Fruit fly (Drosophila melanogaster): Measurements from ENCODE around the gene CG15554.

Gene CG15554

dm6 chr3R:31127357-31127775, 1.4 kb downstream of the CG15554 start (continued):
- TF ChIP-seq Scr (GFP tag; IDR thresholded peaks at IDR 0.05; ENCODE audit: partially characterized antibody) (no peak), HHEX (GFP tag; optimal IDR thresholded peaks at IDR 0.05) (no peak), hkb (optimal IDR thresholded peaks at IDR 0.05) (no peak), hkb (GFP tag; IDR thresholded peaks at IDR 0.05) (no peak), Rfx (GFP tag; IDR thresholded peaks at IDR 0.05) (0 out of 2 replicates have a peak, but pooled peaks have one; percentile 28), CG2199 (GFP tag; IDR thresholded peaks at IDR 0.05) (no peak), otp (GFP tag; IDR thresholded peaks at IDR 0.05) (no peak), bowl (GFP tag; IDR thresholded peaks at IDR 0.05) (no peak), CHES-1-like (GFP tag; optimal IDR thresholded peaks at IDR 0.05) (no peak), cad (GFP tag; optimal IDR thresholded peaks at IDR 0.05) (no peak), CG7928 (GFP tag; optimal IDR thresholded peaks at IDR 0.05) (no peak), CG34422 (GFP tag; IDR thresholded peaks at IDR 0.05) (no peak), CG11456 (GFP tag; IDR thresholded peaks at IDR 0.05) (no peak), ac (GFP tag; optimal IDR thresholded peaks at IDR 0.05) (no peak), dm (GFP tag; optimal IDR thresholded peaks at IDR 0.05) (no peak), CG8089 (GFP tag; optimal IDR thresholded peaks at IDR 0.05) (no peak), pita (GFP tag; optimal IDR thresholded peaks at IDR 0.05) (no peak), CG10274 (GFP tag; optimal IDR thresholded peaks at IDR 0.05) (no peak), nerfin-1 (tag; optimal IDR thresholded peaks at IDR 0.05) (no peak), CG18262 (tag; optimal IDR thresholded peaks at IDR 0.05) (no peak), pros (GFP tag; optimal IDR thresholded peaks at IDR 0.05) (no peak), Chrac-16 (GFP tag; optimal IDR thresholded peaks at IDR 0.05) (no peak), NC2α (GFP tag; optimal IDR thresholded peaks at IDR 0.05) (no peak), sc (optimal IDR thresholded peaks at IDR 0.05) (no peak), sc (GFP tag; optimal IDR thresholded peaks at IDR 0.05) (no peak), CG6854 (GFP tag; optimal IDR thresholded peaks at IDR 0.05) (no peak), CG10543 (GFP tag; optimal IDR thresholded peaks at IDR 0.05) (no peak), MBD-R2 (GFP tag; IDR thresholded peaks at IDR 0.05) (no peak), BEAF-32 (GFP tag; optimal IDR thresholded peaks at IDR 0.05) (no peak), MTF-1 (GFP tag; optimal IDR thresholded peaks at IDR 0.05; ENCODE audit: borderline replicate concordance) (no peak), Sox102F (GFP tag; optimal IDR thresholded peaks at IDR 0.05) (no peak), CG1603 (tag; optimal IDR thresholded peaks at IDR 0.05) (peak; percentile 24), tx (GFP tag; optimal IDR thresholded peaks at IDR 0.05) (no peak), CG10366 (GFP tag; IDR thresholded peaks at IDR 0.05) (no peak), knrl (GFP tag; IDR thresholded peaks at IDR 0.05; ENCODE audit: partially characterized antibody) (no peak), CG10462 (GFP tag; optimal IDR thresholded peaks at IDR 0.05) (no peak), CG18011 (GFP tag; optimal IDR thresholded peaks at IDR 0.05) (no peak), CG8388 (GFP tag; optimal IDR thresholded peaks at IDR 0.05) (no peak), CrebB (tag; optimal IDR thresholded peaks at IDR 0.05) (no peak), stc (GFP tag; IDR thresholded peaks at IDR 0.05) (no peak), Eip74EF (GFP tag; optimal IDR thresholded peaks at IDR 0.05) (no peak), unpg (GFP tag; optimal IDR thresholded peaks at IDR 0.05) (peak; percentile 32), ssp (GFP tag; IDR thresholded peaks at IDR 0.05) (no peak), z (GFP tag; IDR thresholded peaks at IDR 0.05) (no peak), CoRest (tag; optimal IDR thresholded peaks at IDR 0.05) (no peak), CG6272 (GFP tag; IDR thresholded peaks at IDR 0.05) (no peak), slbo (GFP tag; IDR thresholded peaks at IDR 0.05) (no peak), CG32532 (GFP tag; IDR thresholded peaks at IDR 0.05) (no peak), sr (GFP tag; IDR thresholded peaks at IDR 0.05) (no peak), Dip3 (GFP tag; optimal IDR thresholded peaks at IDR 0.05) (no peak), sug (tag; optimal IDR thresholded peaks at IDR 0.05) (peak; percentile 55), kay (GFP tag; optimal IDR thresholded peaks at IDR 0.05) (peak; percentile 60)
